Fruit fly (Drosophila melanogaster): ENCODE results near the gene Sec61alpha.

Gene Sec61alpha

DNA sequence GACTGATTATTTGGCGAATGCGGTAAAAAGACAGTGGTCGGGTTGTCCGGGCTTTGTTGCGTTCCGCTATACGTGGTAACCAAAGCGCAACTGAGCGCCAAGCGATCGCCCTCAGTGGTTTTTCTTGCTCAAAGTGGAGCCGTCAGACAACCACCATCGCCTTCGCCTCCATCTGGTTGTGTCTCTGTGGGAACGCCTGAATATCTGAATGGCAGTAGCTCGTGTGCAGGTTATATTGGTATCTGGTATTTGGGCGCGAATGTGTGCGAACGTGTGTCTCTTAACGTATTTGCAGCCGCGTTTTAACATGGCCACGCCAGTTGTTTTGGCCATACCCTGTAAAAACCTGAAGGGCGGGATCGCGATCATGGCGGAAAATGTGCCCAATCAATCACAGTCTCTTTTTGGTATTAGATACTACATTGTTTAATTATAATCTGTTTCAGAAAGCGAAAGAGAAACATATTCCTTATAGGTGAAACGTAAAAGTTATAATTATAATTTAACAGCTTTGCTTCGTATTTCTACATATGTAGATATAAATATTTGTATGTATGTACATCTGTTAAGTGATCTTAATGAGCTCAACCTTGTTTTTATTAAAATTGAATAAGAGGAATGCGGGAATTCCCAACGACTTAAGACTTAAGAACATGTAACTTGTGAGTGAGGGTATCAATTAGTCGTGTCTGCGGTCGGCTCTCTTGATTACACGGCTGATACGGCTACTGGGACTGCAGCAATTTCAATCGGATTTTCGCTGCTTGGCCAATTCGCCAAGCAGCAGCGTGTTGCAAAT is 8.2 kb downstream of the Sec61alpha start (continued):
- TF ChIP-seq salr (GFP tag; optimal IDR thresholded peaks at IDR 0.05) (peak in 1 of 2 experiments; percentile 71), CG8632 (GFP tag; optimal IDR thresholded peaks at IDR 0.05) (peak; percentile 54), CG4318 (GFP tag; optimal IDR thresholded peaks at IDR 0.05) (peak; percentile 75), OdsH (GFP tag; optimal IDR thresholded peaks at IDR 0.05) (peak; percentile 65), CG10631 (GFP tag; optimal IDR thresholded peaks at IDR 0.05) (peak; percentile 48), Lpt (GFP tag; optimal IDR thresholded peaks at IDR 0.05) (no peak), cyc (GFP tag; optimal IDR thresholded peaks at IDR 0.05) (peak; percentile 29), Ets21C (GFP tag; optimal IDR thresholded peaks at IDR 0.05) (peak; percentile 35), CG3919 (GFP tag; optimal IDR thresholded peaks at IDR 0.05) (peak; percentile 47), CG11902 (GFP tag; optimal IDR thresholded peaks at IDR 0.05) (peak; percentile 61), net (GFP tag; optimal IDR thresholded peaks at IDR 0.05) (peak; percentile 50), CG11762 (GFP tag; optimal IDR thresholded peaks at IDR 0.05; ENCODE audit: insufficient read depth) (peak; percentile 10), CG8119 (GFP tag; IDR thresholded peaks at IDR 0.05) (peak; percentile 64; the same call in 2 of the 3 replicates), Hr38 (GFP tag; optimal IDR thresholded peaks at IDR 0.05) (no peak), CG1621 (tag; optimal IDR thresholded peaks at IDR 0.05) (peak; percentile 40), Hr39 (GFP tag; optimal IDR thresholded peaks at IDR 0.05) (peak; percentile 47), CG10669 (GFP tag; optimal IDR thresholded peaks at IDR 0.05) (peak; percentile 49), topi (GFP tag; optimal IDR thresholded peaks at IDR 0.05) (peak; percentile 56), CG7368 (GFP tag; optimal IDR thresholded peaks at IDR 0.05) (no peak), CG8319 (GFP tag; optimal IDR thresholded peaks at IDR 0.05) (peak; percentile 28), CG9139 (GFP tag; optimal IDR thresholded peaks at IDR 0.05) (peak; percentile 37)

DNA sequence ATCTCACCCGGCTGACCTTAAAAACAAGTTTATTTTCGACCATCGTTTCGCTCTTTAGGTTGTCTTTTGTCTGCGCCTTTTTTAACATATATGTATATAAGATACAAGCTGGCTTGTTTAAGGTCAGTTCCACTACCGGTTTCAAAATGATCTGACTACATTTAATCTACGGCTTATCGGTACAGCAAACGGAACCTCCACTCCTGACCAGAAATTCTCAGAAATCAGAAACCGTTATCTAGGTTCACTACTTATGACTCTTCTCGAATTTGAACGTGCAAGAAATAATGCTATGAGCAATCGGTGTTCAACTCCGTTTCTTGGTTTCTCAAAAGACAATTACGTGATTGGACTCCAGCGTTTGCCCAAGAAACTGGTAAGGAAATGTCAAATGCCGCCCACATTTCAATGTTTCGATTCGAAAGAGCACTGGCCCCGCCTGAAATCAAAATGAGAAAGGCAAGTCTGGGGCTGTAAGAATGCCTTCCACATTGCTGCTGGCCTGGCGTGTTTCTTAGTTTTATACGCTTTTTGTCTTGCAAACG is 10.2 kb downstream of the Sec61alpha start:
- TF ChIP-seq CG8319 (GFP tag; optimal IDR thresholded peaks at IDR 0.05) (no peak), svp (GFP tag) (peak; percentile 13), Eip75B (GFP tag; optimal IDR thresholded peaks at IDR 0.05) (peak; percentile 1), Eip78C (GFP tag) (peak; percentile 35)

- TF ChIP-seq CG3919 (GFP tag; optimal IDR thresholded peaks at IDR 0.05) (no peak), Eip75B (GFP tag; optimal IDR thresholded peaks at IDR 0.05) (peak; percentile 17), acj6 (GFP tag; optimal IDR thresholded peaks at IDR 0.05) (no peak), CG34406 (GFP tag; optimal IDR thresholded peaks at IDR 0.05) (no peak), lz (GFP tag; optimal IDR thresholded peaks at IDR 0.05) (no peak), vri (GFP tag; optimal IDR thresholded peaks at IDR 0.05) (peak; percentile 28), CG6808 (GFP tag; optimal IDR thresholded peaks at IDR 0.05) (no peak), Hr39 (GFP tag; optimal IDR thresholded peaks at IDR 0.05) (peak; percentile 40), Gug (GFP tag; IDR thresholded peaks at IDR 0.05) (no peak), Smox (GFP tag; optimal IDR thresholded peaks at IDR 0.05) (no peak), Eip78C (GFP tag) (peak; percentile 64)
These were observed 12.9 kb downstream of the Sec61alpha start, which contains the start of gene HemK1 for dm6 chr2L:6467509-6467908. TSS of gene HemK1 (minus strand) at chr2L:6467698.

dm6 chr2L:6465497-6465896 is 14.9 kb downstream of the Sec61alpha start, which contains the start of gene Rchy1:
TSS of gene Rchy1 (minus strand) at chr2L:6465669.
- no peak for TF ChIP-seq Hr38 (GFP tag; optimal IDR thresholded peaks at IDR 0.05)
- no peak for TF ChIP-seq CG32006 (GFP tag; optimal IDR thresholded peaks at IDR 0.05)
- peak; percentile 36 for TF ChIP-seq Sox102F (GFP tag; optimal IDR thresholded peaks at IDR 0.05)
- TF ChIP-seq fkh (GFP tag; optimal IDR thresholded peaks at IDR 0.05) = no peak
- no peak for TF ChIP-seq Met (GFP tag; optimal IDR thresholded peaks at IDR 0.05)
- TF ChIP-seq CG8632 (GFP tag; optimal IDR thresholded peaks at IDR 0.05) = peak; percentile 12
- peak; percentile 12 for TF ChIP-seq CG6854 (GFP tag; optimal IDR thresholded peaks at IDR 0.05)
- no peak for TF ChIP-seq Sox14 (GFP tag; optimal IDR thresholded peaks at IDR 0.05)
- TF ChIP-seq cyc (GFP tag; optimal IDR thresholded peaks at IDR 0.05) = no peak
- TF ChIP-seq dsx (GFP tag; optimal IDR thresholded peaks at IDR 0.05; ENCODE audit: poor library complexity, severe bottlenecking) = no peak
- TF ChIP-seq CG4318 (GFP tag; optimal IDR thresholded peaks at IDR 0.05) = no peak
- TF ChIP-seq Eip93F (GFP tag; optimal IDR thresholded peaks at IDR 0.05) = no peak
- TF ChIP-seq Ets21C (GFP tag; optimal IDR thresholded peaks at IDR 0.05) = no peak
- TF ChIP-seq CG8119 (GFP tag; IDR thresholded peaks at IDR 0.05) = peak; percentile 48; the same call in 1 of the 3 replicates
- TF ChIP-seq CG16779 (tag; optimal IDR thresholded peaks at IDR 0.05) = peak; percentile 34
- no peak; the same call in 1 of the 2 replicates for TF ChIP-seq CG11294 (GFP tag; IDR thresholded peaks at IDR 0.05)
- TF ChIP-seq CG9139 (GFP tag; optimal IDR thresholded peaks at IDR 0.05) = peak; percentile 10
- TF ChIP-seq CG3919 (GFP tag; optimal IDR thresholded peaks at IDR 0.05) = peak; percentile 12
- no peak for TF ChIP-seq Smox (GFP tag; optimal IDR thresholded peaks at IDR 0.05)
- no peak for TF ChIP-seq CG6276 (GFP tag; optimal IDR thresholded peaks at IDR 0.05)
- TF ChIP-seq CG6792 (GFP tag; optimal IDR thresholded peaks at IDR 0.05) = no peak
- no peak for TF ChIP-seq lz (GFP tag; optimal IDR thresholded peaks at IDR 0.05)
- no peak for TF ChIP-seq CG6808 (GFP tag; optimal IDR thresholded peaks at IDR 0.05)
- TF ChIP-seq CG11902 (GFP tag; optimal IDR thresholded peaks at IDR 0.05) = no peak
